Worm (Caenorhabditis elegans) whole organism, L2 larva: ENCODE results near the gene str-18.

Experiments used
- R02D3.7 ChIP-seq: fragments of 150-350 bp; optimal IDR thresholded peaks from 2 replicates; lab custom pipeline; 2014; ENCODE audit warnings: missing biosample characterization, missing genetic modification characterization
- egl-27 ChIP-seq: sonication (generic microtip); optimal IDR thresholded peaks from 3 replicates; lab custom pipeline; 2017; ENCODE audit warnings: missing biosample characterization, missing genetic modification reagents, missing genetic modification characterization
- lsy-2 ChIP-seq, 2 experiments: fragments of 150-350 bp in 1 of 2; sonication (generic microtip) in 1 of 2; optimal IDR thresholded peaks; 2 replicates each; lab custom pipeline; 2014 to 2017; ENCODE audit warnings: missing biosample characterization in 2 of 2, missing genetic modification characterization in 2 of 2
- nhr-12 ChIP-seq: fragments of 150-350 bp; optimal IDR thresholded peaks from 2 replicates; lab custom pipeline; 2014; ENCODE audit warnings: missing biosample characterization, missing genetic modification characterization
- unc-39 ChIP-seq: fragments of 150-350 bp; optimal IDR thresholded peaks from 2 replicates; lab custom pipeline; 2014; ENCODE audit warnings: missing biosample characterization, missing genetic modification characterization

ce11 chrV:15757645-15758044 lies 15.9 kb upstream of the str-18 start:
- no peak for TF ChIP-seq R02D3.7
- TF ChIP-seq lsy-2 (tag; optimal IDR thresholded peaks at IDR 0.05; lab: Kevin White, UChicago): no peak
- TF ChIP-seq nhr-12 (tag; lab: Kevin White, UChicago): no peak
- TF ChIP-seq egl-27 (tag; lab: Kevin White, UChicago): no peak
- no peak for TF ChIP-seq unc-39 (tag; lab: Kevin White, UChicago)
